Worm (Caenorhabditis elegans) whole organism, early embryonic: ENCODE data around the gene C36B7.4.

Experiments used
- B0310.2 ChIP-seq: sonication (generic microtip); optimal IDR thresholded peaks from 2 replicates; lab custom pipeline; 2016; ENCODE audit warnings: mild to moderate bottlenecking, missing genetic modification characterization, missing compliant biosample characterization
- F13C5.2 ChIP-seq: sonication (generic microtip); optimal IDR thresholded peaks from 2 replicates; lab custom pipeline; 2017; ENCODE audit warnings: mild to moderate bottlenecking, missing genetic modification characterization, inconsistent platforms, missing compliant biosample characterization
- aly-1 ChIP-seq: sonication (generic microtip); optimal IDR thresholded peaks from 2 replicates; lab custom pipeline; 2016; ENCODE audit warnings: missing genetic modification characterization, missing compliant biosample characterization
- ama-1 ChIP-seq: fragments of 150-350 bp; optimal IDR thresholded peaks from 2 replicates; lab custom pipeline; 2014
- ceh-13 ChIP-seq: fragments of 200-800 bp; sonication (Bioruptor generic); optimal IDR thresholded peaks from 2 replicates; lab custom pipeline; 2018; ENCODE audit warnings: mild to moderate bottlenecking, missing genetic modification characterization, missing compliant biosample characterization
- ceh-36 ChIP-seq: sonication (generic microtip); optimal IDR thresholded peaks from 2 replicates; lab custom pipeline; 2016; ENCODE audit warnings: missing genetic modification characterization, inconsistent platforms, missing compliant biosample characterization
- ets-7 ChIP-seq: sonication (generic microtip); optimal IDR thresholded peaks from 2 replicates; lab custom pipeline; 2016; ENCODE audit warnings: missing genotype, missing genetic modification characterization, missing compliant biosample characterization
- flt-1 ChIP-seq: fragments of 200-800 bp; sonication (Bioruptor generic); IDR thresholded peaks from 2 replicates; pipeline ENCODE4 v1.3.6; 2022; ENCODE audit warnings: missing genetic modification characterization, missing compliant biosample characterization
- hmbx-1 ChIP-seq: sonication (generic microtip); optimal IDR thresholded peaks from 2 replicates; lab custom pipeline; 2016; ENCODE audit warnings: mild to moderate bottlenecking, missing genetic modification characterization, missing compliant biosample characterization
- hmg-4 ChIP-seq: fragments of 200-800 bp; sonication (Bioruptor generic); optimal IDR thresholded peaks from 2 replicates; lab custom pipeline; 2018; ENCODE audit warnings: mild to moderate bottlenecking, missing genetic modification characterization, missing compliant biosample characterization
- hnd-1 ChIP-seq: sonication (generic microtip); optimal IDR thresholded peaks from 2 replicates; lab custom pipeline; 2016; ENCODE audit warnings: missing genetic modification characterization, missing compliant biosample characterization
- pes-1 ChIP-seq: fragments of 200-800 bp; sonication (Bioruptor generic); IDR thresholded peaks from 2 replicates; pipeline ENCODE4 v1.3.6; 2022; ENCODE audit warnings: missing genetic modification reagents, missing genetic modification characterization, missing compliant biosample characterization
- scrt-1 ChIP-seq: fragments of 200-800 bp; sonication (Bioruptor generic); IDR thresholded peaks from 2 replicates; pipeline ENCODE4 v1.3.6; 2022; ENCODE audit warnings: missing genetic modification characterization, missing compliant biosample characterization
- sea-1 ChIP-seq: fragments of 200-800 bp; sonication (Bioruptor generic); conservative IDR thresholded peaks from 2 replicates; pipeline ENCODE4 v1.3.6; 2022; ENCODE audit warnings: missing genetic modification characterization, missing compliant biosample characterization
- tbx-11 ChIP-seq: fragments of 200-800 bp; sonication (Bioruptor generic); IDR thresholded peaks from 2 replicates; pipeline ENCODE4 v1.3.6; 2022; ENCODE audit warnings: missing genetic modification characterization, missing compliant biosample characterization
- tbx-37 ChIP-seq: fragments of 200-800 bp; sonication (Bioruptor generic); conservative IDR thresholded peaks from 2 replicates; pipeline ENCODE4 v1.3.6; 2022; ENCODE audit warnings: missing genetic modification reagents, missing genetic modification characterization, missing compliant biosample characterization
- tra-4 ChIP-seq: sonication (generic microtip); optimal IDR thresholded peaks from 2 replicates; lab custom pipeline; 2017; ENCODE audit warnings: missing genetic modification characterization, missing compliant biosample characterization

C36B7.4 gene

DNA sequence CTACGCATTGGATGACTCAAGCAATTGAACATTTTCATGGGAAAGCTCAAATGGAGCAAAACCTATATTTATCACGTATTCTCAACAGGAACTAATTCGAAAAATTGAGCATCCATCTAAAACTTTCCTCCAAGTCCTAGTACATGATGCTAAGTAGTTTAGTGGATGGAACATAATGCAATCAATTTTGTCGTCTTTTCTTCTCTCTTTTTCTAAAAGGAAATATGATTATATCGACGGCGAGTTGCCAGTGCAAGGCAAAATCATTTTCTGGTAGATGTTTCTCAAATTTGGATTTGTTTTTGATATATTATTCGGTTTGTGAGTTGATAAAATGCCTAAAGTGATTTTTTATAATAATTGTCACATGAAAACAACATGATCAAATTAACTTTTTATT lies 45.1 kb downstream of the C36B7.4 start:
- TF ChIP-seq scrt-1 (GFP tag; lab: Robert Waterston, UW) (no peak), hmg-4 (GFP tag; lab: Kevin White, UChicago) (no peak), ets-7 (tag; lab: Kevin White, UChicago) (no peak), ama-1 (lab: Kevin White, UChicago) (no peak), ceh-13 (GFP tag; lab: Kevin White, UChicago) (no peak), aly-1 (tag; lab: Kevin White, UChicago) (no peak)

DNA sequence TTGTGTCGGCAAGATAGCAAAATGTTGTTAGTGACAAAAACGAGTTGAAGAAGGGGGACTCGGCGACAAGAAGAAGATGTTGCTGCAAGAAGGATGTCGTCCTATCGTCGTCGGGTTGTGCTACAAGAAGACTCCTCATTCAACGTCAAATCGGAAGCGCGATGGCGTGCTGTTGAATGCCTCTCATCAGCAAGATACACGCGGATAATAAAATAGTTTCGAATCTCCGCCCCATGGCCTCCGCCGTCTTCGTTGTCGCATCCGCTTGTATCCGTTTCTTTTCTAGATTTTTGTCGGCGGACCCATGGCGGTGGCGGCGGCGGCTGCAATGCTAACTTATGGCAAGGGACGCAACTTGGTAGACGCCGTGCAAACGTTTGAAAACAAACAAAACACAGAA lies 47.8 kb downstream of the C36B7.4 start:
- no peak for TF ChIP-seq ets-7 (tag; lab: Kevin White, UChicago)
- no peak for TF ChIP-seq pes-1 (GFP tag; lab: Robert Waterston, UW)
- no peak for TF ChIP-seq flt-1 (GFP tag; lab: Robert Waterston, UW)
- no peak for TF ChIP-seq B0310.2 (tag; lab: Kevin White, UChicago)
- TF ChIP-seq ama-1 (lab: Kevin White, UChicago): no peak

- TF ChIP-seq ceh-13 (GFP tag; lab: Kevin White, UChicago) (no peak), hmg-4 (GFP tag; lab: Kevin White, UChicago) (no peak), B0310.2 (tag; lab: Kevin White, UChicago) (no peak), aly-1 (tag; lab: Kevin White, UChicago) (no peak), sea-1 (GFP tag; lab: Robert Waterston, UW) (no peak), hnd-1 (no peak), hmbx-1 (no peak), tbx-11 (GFP tag; lab: Robert Waterston, UW) (no peak), ets-7 (tag; lab: Kevin White, UChicago) (no peak), ama-1 (lab: Kevin White, UChicago) (no peak), F13C5.2 (tag; lab: Kevin White, UChicago) (no peak), flt-1 (GFP tag; lab: Robert Waterston, UW) (no peak), tbx-37 (GFP tag; lab: Robert Waterston, UW) (no peak), pes-1 (GFP tag; lab: Robert Waterston, UW) (no peak), ceh-36 (no peak)
Observed at ce11 chrX:7035937-7036336, 49.9 kb downstream of the C36B7.4 start, which contains the start of gene cest-19. TSS of gene cest-19 (minus strand) at chrX:7036037.

DNA sequence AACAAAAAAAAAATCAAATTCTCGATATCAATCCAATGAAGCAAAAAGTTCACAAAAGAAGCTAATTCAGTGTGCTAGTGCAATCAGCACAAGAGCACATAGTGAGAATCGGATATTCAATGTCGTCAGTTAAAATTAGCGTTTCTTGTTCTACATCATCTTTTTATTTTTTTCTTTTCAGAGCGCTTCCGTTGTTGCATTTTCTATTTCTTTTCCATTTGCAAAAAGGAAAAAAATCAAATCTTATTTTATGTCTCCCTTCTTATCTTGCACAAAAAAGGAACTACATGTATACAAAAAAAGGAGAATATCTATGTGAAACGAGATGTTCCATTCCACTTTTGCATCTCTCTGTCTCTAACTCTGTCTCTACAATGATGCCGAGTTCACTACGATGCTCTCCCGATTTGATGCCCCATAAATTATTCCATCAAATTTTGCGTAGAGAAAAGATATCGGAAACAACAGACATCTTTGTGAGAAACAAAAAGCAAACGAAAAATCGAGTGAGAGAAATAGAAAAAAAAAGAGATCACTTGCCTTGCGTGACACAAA lies 52.0 kb downstream of the C36B7.4 start:
- no peak for TF ChIP-seq hmbx-1
- TF ChIP-seq aly-1 (tag; lab: Kevin White, UChicago): no peak
- TF ChIP-seq scrt-1 (GFP tag; lab: Robert Waterston, UW): no peak
- no peak for TF ChIP-seq ceh-36
- TF ChIP-seq hnd-1: no peak
- no peak for TF ChIP-seq B0310.2 (tag; lab: Kevin White, UChicago)
- TF ChIP-seq tra-4 (tag; lab: Kevin White, UChicago): no peak
- TF ChIP-seq ceh-13 (GFP tag; lab: Kevin White, UChicago): no peak
- no peak for TF ChIP-seq pes-1 (GFP tag; lab: Robert Waterston, UW)
- TF ChIP-seq ama-1 (lab: Kevin White, UChicago): no peak
- no peak for TF ChIP-seq sea-1 (GFP tag; lab: Robert Waterston, UW)
- no peak for TF ChIP-seq flt-1 (GFP tag; lab: Robert Waterston, UW)
- no peak for TF ChIP-seq ets-7 (tag; lab: Kevin White, UChicago)
- TF ChIP-seq tbx-37 (GFP tag; lab: Robert Waterston, UW): no peak
- TF ChIP-seq tbx-11 (GFP tag; lab: Robert Waterston, UW): no peak
- no peak for TF ChIP-seq hmg-4 (GFP tag; lab: Kevin White, UChicago)
- no peak for TF ChIP-seq F13C5.2 (tag; lab: Kevin White, UChicago)
